Worm (Caenorhabditis elegans) whole organism, early embryonic: ENCODE measurements around the gene ccdc-47.

ENCODE experiments used
- ama-1 ChIP-seq: fragments of 150-350 bp; optimal IDR thresholded peaks from 2 replicates; lab custom pipeline; 2014
- sea-1 ChIP-seq: fragments of 200-800 bp; sonication (Bioruptor generic); conservative IDR thresholded peaks from 2 replicates; pipeline ENCODE4 v1.3.6; 2022; ENCODE audit warnings: missing genetic modification characterization, missing compliant biosample characterization
- tbx-37 ChIP-seq: fragments of 200-800 bp; sonication (Bioruptor generic); conservative IDR thresholded peaks from 2 replicates; pipeline ENCODE4 v1.3.6; 2022; ENCODE audit warnings: missing genetic modification reagents, missing genetic modification characterization, missing compliant biosample characterization
- tra-4 ChIP-seq: sonication (generic microtip); optimal IDR thresholded peaks from 2 replicates; lab custom pipeline; 2017; ENCODE audit warnings: missing genetic modification characterization, missing compliant biosample characterization

DNA sequence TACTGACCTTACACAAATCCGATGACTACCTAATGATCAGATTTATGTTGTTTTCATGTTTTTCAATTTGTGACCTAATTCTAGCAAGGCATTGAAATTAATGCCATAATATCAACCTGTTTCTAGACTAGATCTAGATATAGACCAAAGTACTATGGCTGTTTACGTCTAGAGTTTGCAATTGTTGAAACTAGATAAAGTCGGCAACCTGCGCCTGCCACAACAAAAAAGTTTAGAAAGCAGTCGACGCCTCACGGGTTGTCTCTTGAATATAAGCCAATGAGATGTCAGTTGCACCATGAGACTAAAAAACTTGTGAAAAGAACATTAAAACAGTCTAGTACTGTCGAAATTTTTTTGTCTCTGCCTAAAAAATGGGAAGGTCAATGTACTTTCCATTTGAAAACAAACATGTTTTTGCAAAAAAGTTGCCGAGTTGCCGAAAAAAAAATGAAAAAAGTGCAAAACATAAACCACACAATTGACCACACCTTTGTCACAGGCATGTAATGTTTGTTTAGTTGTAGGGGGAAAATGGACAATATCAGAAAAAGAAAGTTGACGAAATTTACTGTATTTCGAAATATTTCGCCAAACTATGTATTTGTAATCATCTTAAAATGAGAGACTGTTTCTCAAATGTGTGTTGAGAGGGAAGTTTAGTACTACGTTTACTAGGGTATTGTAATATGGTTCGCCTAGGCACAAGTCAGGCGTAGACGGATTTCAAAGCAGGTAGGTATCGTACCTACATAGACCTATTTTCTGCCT, 37.6 kb upstream of the ccdc-47 start:
- TF ChIP-seq ama-1 (lab: Kevin White, UChicago) (no peak), tra-4 (tag; lab: Kevin White, UChicago) (no peak), sea-1 (GFP tag; lab: Robert Waterston, UW) (no peak), tbx-37 (GFP tag; lab: Robert Waterston, UW) (no peak)
